Worm (Caenorhabditis elegans): ENCODE data around the gene srbc-9.

The srbc-9 gene

DNA sequence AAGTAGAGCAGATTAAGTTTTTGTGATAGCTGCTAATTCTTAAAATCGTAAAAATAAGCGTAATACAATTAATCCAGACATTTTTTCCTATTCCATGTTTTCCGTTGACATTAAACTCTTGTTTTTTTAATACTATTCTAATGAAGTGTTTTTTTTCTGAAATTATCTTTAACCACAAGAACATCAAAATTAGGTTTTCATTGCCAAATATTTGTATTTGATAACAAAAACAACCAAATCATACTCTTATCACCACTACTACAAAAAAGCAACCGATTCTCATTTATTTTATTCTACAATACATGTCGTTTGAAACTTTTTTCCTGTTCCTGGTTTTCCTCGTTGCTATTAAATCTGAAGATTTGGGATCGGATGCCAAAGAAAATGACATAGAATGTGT is 36.9 kb upstream of the srbc-9 start, which contains the start of gene C54F6.17:
Gene C54F6.17, plus strand, starts transcription at position 301 of the 400 bp plus-strand sequence.
- no peak for TF ChIP-seq alr-1 (tag; optimal IDR thresholded peaks at IDR 0.05)
- no peak for TF ChIP-seq ceh-82 (tag; optimal IDR thresholded peaks at IDR 0.05)
- TF ChIP-seq zag-1 (tag; optimal IDR thresholded peaks at IDR 0.05) = no peak
- no peak for TF ChIP-seq peb-1 (tag; optimal IDR thresholded peaks at IDR 0.05)
- TF ChIP-seq nhr-25 (tag; optimal IDR thresholded peaks at IDR 0.05) = no peak
- TF ChIP-seq ztf-11 (tag; optimal IDR thresholded peaks at IDR 0.05) = no peak
- TF ChIP-seq nhr-77 (tag; optimal IDR thresholded peaks at IDR 0.05) = no peak
- TF ChIP-seq nhr-10 (tag; optimal IDR thresholded peaks at IDR 0.05) = no peak
- no peak for TF ChIP-seq nhr-237 (tag; optimal IDR thresholded peaks at IDR 0.05)
- no peak for TF ChIP-seq nhr-129 (tag; optimal IDR thresholded peaks at IDR 0.05)
- no peak for TF ChIP-seq nhr-21 (tag; optimal IDR thresholded peaks at IDR 0.05)
- TF ChIP-seq lin-39 (tag; optimal IDR thresholded peaks at IDR 0.05) = no peak

DNA sequence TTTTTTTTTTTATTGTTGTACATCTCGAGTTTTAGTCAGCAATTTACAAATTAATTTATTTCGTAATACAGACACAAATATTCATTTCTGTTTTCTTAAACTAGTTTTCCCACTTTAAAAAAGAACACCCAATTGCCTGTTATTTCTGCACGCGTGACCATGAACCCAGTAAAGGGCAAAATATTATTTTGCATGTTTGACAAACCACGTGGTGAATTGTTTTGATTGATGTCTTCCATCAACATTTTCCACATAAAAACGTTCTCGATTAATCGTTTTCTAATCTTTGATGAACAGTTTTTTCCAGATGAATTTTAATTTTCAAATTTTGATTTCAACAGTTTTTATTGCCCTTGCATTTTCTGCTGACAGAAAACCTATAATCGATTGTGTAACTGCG is 35.5 kb upstream of the srbc-9 start, which contains the start of gene C54F6.18:
Gene C54F6.18, plus strand, starts transcription at position 301 of the 400 bp plus-strand sequence.
- no peak for TF ChIP-seq nhr-6 (tag; optimal IDR thresholded peaks at IDR 0.05)
- no peak for TF ChIP-seq unc-39 (tag; optimal IDR thresholded peaks at IDR 0.05)
- TF ChIP-seq ceh-82 (tag; optimal IDR thresholded peaks at IDR 0.05) = no peak
- no peak for TF ChIP-seq nhr-77 (tag; optimal IDR thresholded peaks at IDR 0.05)
- no peak for TF ChIP-seq sma-3 (GFP tag; optimal IDR thresholded peaks at IDR 0.05)
- no peak for TF ChIP-seq lsy-2 (tag; optimal IDR thresholded peaks at IDR 0.05)
- no peak for TF ChIP-seq sma-9 (GFP tag; optimal IDR thresholded peaks at IDR 0.05)
- no peak for TF ChIP-seq sma-9 (tag; optimal IDR thresholded peaks at IDR 0.05)
- no peak for TF ChIP-seq egl-27 (tag; optimal IDR thresholded peaks at IDR 0.05)
- no peak for TF ChIP-seq dmd-4 (tag; optimal IDR thresholded peaks at IDR 0.05)
- no peak for TF ChIP-seq ceh-16 (tag; optimal IDR thresholded peaks at IDR 0.05)
- no peak for TF ChIP-seq unc-62 (GFP tag; optimal IDR thresholded peaks at IDR 0.05)
- TF ChIP-seq ztf-4 (tag; optimal IDR thresholded peaks at IDR 0.05) = no peak
- no peak for TF ChIP-seq snpc-4 (tag; optimal IDR thresholded peaks at IDR 0.05)
- TF ChIP-seq ZK546.5 (tag; optimal IDR thresholded peaks at IDR 0.05) = no peak
- TF ChIP-seq elt-3 (tag; optimal IDR thresholded peaks at IDR 0.05) = no peak
- TF ChIP-seq blmp-1 (tag; optimal IDR thresholded peaks at IDR 0.05; ENCODE audit: insufficient read depth) = no peak

DNA sequence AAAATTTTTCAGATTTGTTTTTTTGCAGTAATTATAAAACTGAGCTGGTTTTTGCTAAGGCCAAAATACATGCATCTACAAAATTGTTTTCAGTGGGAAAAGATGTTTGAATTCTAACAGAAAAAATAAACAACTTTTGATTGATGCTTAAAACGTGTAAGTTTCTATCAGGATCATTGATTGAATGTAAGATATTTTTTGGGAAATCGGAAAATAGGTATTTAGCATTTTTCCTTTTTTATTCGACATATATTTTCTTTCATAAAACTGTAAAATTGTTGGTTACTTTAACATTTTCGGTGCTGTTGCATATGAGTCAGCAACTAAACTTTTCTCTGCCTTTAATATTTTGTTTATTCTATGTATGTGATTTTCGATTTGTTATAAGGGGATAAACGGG is 34.2 kb upstream of the srbc-9 start, which contains the start of gene C54F6.20:
Gene C54F6.20, plus strand, starts transcription at position 301 of the 400 bp plus-strand sequence.
- TF ChIP-seq nhr-6 (tag; optimal IDR thresholded peaks at IDR 0.05) (no peak), mbf-1 (tag; optimal IDR thresholded peaks at IDR 0.05) (no peak), fos-1 (tag; optimal IDR thresholded peaks at IDR 0.05) (no peak), C34F6.9 (tag; optimal IDR thresholded peaks at IDR 0.05) (no peak), Y55F3AM.14 (GFP tag; optimal IDR thresholded peaks at IDR 0.05) (no peak), nhr-23 (tag; optimal IDR thresholded peaks at IDR 0.05) (no peak), nhr-11 (tag; optimal IDR thresholded peaks at IDR 0.05) (no peak), peb-1 (tag; optimal IDR thresholded peaks at IDR 0.05) (no peak), lin-11 (tag; optimal IDR thresholded peaks at IDR 0.05) (no peak), lsy-2 (tag; optimal IDR thresholded peaks at IDR 0.05) (no peak), ztf-11 (tag; optimal IDR thresholded peaks at IDR 0.05) (no peak), crh-2 (tag; optimal IDR thresholded peaks at IDR 0.05) (no peak), mab-5 (tag; optimal IDR thresholded peaks at IDR 0.05) (no peak), sem-4 (tag; optimal IDR thresholded peaks at IDR 0.05) (no peak)

DNA sequence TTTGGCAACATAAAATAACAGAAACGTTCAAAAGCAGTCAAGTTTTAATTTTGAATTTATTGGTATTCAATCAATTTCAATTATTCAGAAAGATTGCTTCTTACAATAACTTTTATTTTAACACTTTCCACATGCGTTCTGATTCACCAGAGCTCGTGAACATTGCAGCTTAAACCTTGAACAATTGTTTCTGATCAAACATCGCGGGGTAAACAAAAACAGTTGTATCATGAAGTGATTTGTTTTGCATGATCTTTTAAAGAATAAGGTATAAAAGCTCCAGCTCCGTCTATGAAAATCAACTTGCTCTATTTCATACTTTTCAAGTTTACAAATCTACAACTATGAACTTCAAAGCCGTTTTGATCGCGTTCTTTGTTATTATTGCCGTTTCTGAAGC is 33.2 kb upstream of the srbc-9 start, which contains the start of gene C54F6.6:
Gene C54F6.6, plus strand, starts transcription at position 301 of the 400 bp plus-strand sequence.
- no peak for TF ChIP-seq nhr-6 (tag; optimal IDR thresholded peaks at IDR 0.05)
- TF ChIP-seq lin-39 (tag; optimal IDR thresholded peaks at IDR 0.05) = no peak
- TF ChIP-seq nhr-11 (tag; optimal IDR thresholded peaks at IDR 0.05) = no peak
- TF ChIP-seq C34F6.9 (tag; optimal IDR thresholded peaks at IDR 0.05) = no peak
- TF ChIP-seq nhr-77 (tag; optimal IDR thresholded peaks at IDR 0.05) = no peak
- no peak for TF ChIP-seq snpc-4 (tag; optimal IDR thresholded peaks at IDR 0.05)
- TF ChIP-seq skn-1 (tag; optimal IDR thresholded peaks at IDR 0.05) = no peak
- TF ChIP-seq nhr-21 (tag; optimal IDR thresholded peaks at IDR 0.05) = no peak
- TF ChIP-seq ama-1 (optimal IDR thresholded peaks at IDR 0.05) = no peak
- TF ChIP-seq aly-2 (tag; optimal IDR thresholded peaks at IDR 0.05) = no peak
- no peak for TF ChIP-seq peb-1 (tag; optimal IDR thresholded peaks at IDR 0.05)
- no peak for TF ChIP-seq mbf-1 (tag; optimal IDR thresholded peaks at IDR 0.05)
- no peak for TF ChIP-seq nhr-25 (tag; optimal IDR thresholded peaks at IDR 0.05)
- no peak for TF ChIP-seq ztf-11 (tag; optimal IDR thresholded peaks at IDR 0.05)
